Worm (Caenorhabditis elegans) whole organism, L2 larva: ENCODE data around the gene srj-42.

ENCODE experiments used
- F13H6.1 ChIP-seq: sonication (generic microtip); optimal IDR thresholded peaks from 2 replicates; lab custom pipeline; 2016; ENCODE audit warnings: missing genetic modification characterization, missing compliant biosample characterization
- R02D3.7 ChIP-seq: fragments of 150-350 bp; optimal IDR thresholded peaks from 2 replicates; lab custom pipeline; 2014; ENCODE audit warnings: missing biosample characterization, missing genetic modification characterization
- ZK546.5 ChIP-seq: sonication (generic microtip); optimal IDR thresholded peaks from 2 replicates; lab custom pipeline; 2017; ENCODE audit warnings: missing biosample characterization, missing genetic modification characterization
- ama-1 ChIP-seq: fragments of 150-350 bp; optimal IDR thresholded peaks from 2 replicates; lab custom pipeline; 2018; ENCODE audit warnings: inconsistent platforms
- ceh-82 ChIP-seq: fragments of 150-350 bp; optimal IDR thresholded peaks from 2 replicates; lab custom pipeline; 2014; ENCODE audit warnings: missing biosample characterization, missing genetic modification characterization
- fos-1 ChIP-seq: fragments of 150-350 bp; optimal IDR thresholded peaks from 2 replicates; lab custom pipeline; 2014; ENCODE audit warnings: missing biosample characterization, missing genetic modification characterization
- mdl-1 ChIP-seq, 2 experiments: fragments of 150-350 bp in 1 of 2; sonication (generic microtip) in 1 of 2; optimal IDR thresholded peaks; 2 replicates each; lab custom pipeline; 2017; ENCODE audit warnings: missing biosample characterization in 2 of 2, missing genetic modification characterization in 2 of 2
- nhr-77 ChIP-seq: fragments of 150-350 bp; optimal IDR thresholded peaks from 2 replicates; lab custom pipeline; 2014; ENCODE audit warnings: missing biosample characterization, missing genetic modification characterization
- skn-1 ChIP-seq: sonication (generic microtip); optimal IDR thresholded peaks from 2 replicates; lab custom pipeline; 2017; ENCODE audit warnings: missing biosample characterization, missing genetic modification characterization
- unc-62 ChIP-seq: fragments of 150-350 bp; optimal IDR thresholded peaks from 2 replicates; lab custom pipeline; 2014; ENCODE audit warnings: missing biosample characterization, missing genetic modification reagents, missing genetic modification characterization

- no peak for TF ChIP-seq ceh-82 (tag; lab: Kevin White, UChicago)
- no peak for TF ChIP-seq skn-1 (tag; lab: Kevin White, UChicago)
- TF ChIP-seq unc-62 (GFP tag; lab: Kevin White, UChicago), result no peak
- no peak for TF ChIP-seq ama-1 (lab: Kevin White, UChicago)
- TF ChIP-seq fos-1 (tag; lab: Kevin White, UChicago), result no peak
- TF ChIP-seq mdl-1 (tag; optimal IDR thresholded peaks at IDR 0.05; lab: Kevin White, UChicago), result no peak
- no peak for TF ChIP-seq ZK546.5 (tag; lab: Kevin White, UChicago)
- TF ChIP-seq R02D3.7 (tag; lab: Kevin White, UChicago), result no peak
- TF ChIP-seq nhr-77, result no peak
- no peak for TF ChIP-seq F13H6.1 (tag; lab: Kevin White, UChicago)
Observed at ce11 chrIV:15291607-15292006, 39.5 kb upstream of the srj-42 start, which contains the start of gene pqn-91.
